Worm (Caenorhabditis elegans): ENCODE results near the gene Y57G11C.3.

DNA sequence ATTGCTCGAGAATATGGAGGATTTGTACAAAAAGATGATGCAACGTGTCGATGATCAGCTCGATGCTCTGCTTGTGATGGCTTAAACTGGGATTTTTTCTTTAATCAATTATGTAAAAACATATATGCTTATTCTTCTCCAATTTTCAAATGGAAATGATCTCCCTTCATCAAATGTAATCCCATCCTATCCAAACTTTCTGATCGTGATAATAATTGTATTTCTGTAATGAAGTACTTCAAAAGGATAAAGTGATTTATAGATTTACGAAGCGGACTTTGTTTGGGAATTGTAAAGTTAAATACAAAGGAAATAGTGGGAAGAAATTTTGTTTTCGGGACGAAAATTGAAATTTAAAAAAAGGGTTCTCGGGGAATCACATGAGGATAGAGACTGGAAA, 22.6 kb downstream of the Y57G11C.3 start:
- no peak for TF ChIP-seq ztf-4 (tag; optimal IDR thresholded peaks at IDR 0.05)
- no peak for TF ChIP-seq nhr-11 (tag; optimal IDR thresholded peaks at IDR 0.05)
- no peak for TF ChIP-seq lin-13 (GFP tag; optimal IDR thresholded peaks at IDR 0.05)
- no peak for TF ChIP-seq nhr-25 (tag; optimal IDR thresholded peaks at IDR 0.05)
- TF ChIP-seq alr-1 (tag; optimal IDR thresholded peaks at IDR 0.05), result no peak
- TF ChIP-seq unc-39 (tag; optimal IDR thresholded peaks at IDR 0.05), result no peak
- TF ChIP-seq nhr-21 (tag; optimal IDR thresholded peaks at IDR 0.05), result no peak
- no peak for TF ChIP-seq aly-2 (tag; optimal IDR thresholded peaks at IDR 0.05)
- no peak for TF ChIP-seq ztf-11 (tag; optimal IDR thresholded peaks at IDR 0.05)
- TF ChIP-seq mdl-1 (tag; optimal IDR thresholded peaks at IDR 0.05), result no peak

Data from whole organism, L2 larva.